Worm (Caenorhabditis elegans) whole organism, L3 larva: Measurements from ENCODE around the gene fbxa-82.

Experiments used
- nhr-237 ChIP-seq: fragments of 150-350 bp; optimal IDR thresholded peaks from 2 replicates; lab custom pipeline; 2014; ENCODE audit warnings: missing biosample characterization, missing genetic modification characterization
- nhr-28 ChIP-seq: fragments of 150-350 bp; optimal IDR thresholded peaks from 2 replicates; lab custom pipeline; 2014; ENCODE audit warnings: missing biosample characterization, missing genetic modification characterization
- skn-1 ChIP-seq: fragments of 150-350 bp; optimal IDR thresholded peaks from 2 replicates; lab custom pipeline; 2014; ENCODE audit warnings: missing biosample characterization, missing genetic modification characterization
- zag-1 ChIP-seq: fragments of 150-350 bp; optimal IDR thresholded peaks from 2 replicates; lab custom pipeline; 2014; ENCODE audit warnings: missing biosample characterization, missing genetic modification characterization
- ztf-4 ChIP-seq: fragments of 150-350 bp; optimal IDR thresholded peaks from 2 replicates; lab custom pipeline; 2014; ENCODE audit warnings: missing biosample characterization, missing genetic modification characterization

The fbxa-82 gene

ce11 chrV:15001536-15001935 lies 50.8 kb downstream of the fbxa-82 start:
- no peak for TF ChIP-seq zag-1 (tag; lab: Kevin White, UChicago)
- TF ChIP-seq ztf-4 (tag; lab: Kevin White, UChicago), result no peak
- no peak for TF ChIP-seq nhr-237 (tag; lab: Kevin White, UChicago)
- no peak for TF ChIP-seq nhr-28
- no peak for TF ChIP-seq skn-1
